Worm (Caenorhabditis elegans) whole organism, midembryonic: ENCODE results near the gene eyg-1.
"Not testable (repeated sequence)": the region's sequence is repeated elsewhere in the genome, so short reads cannot be mapped to it uniquely, and the experiment has no call there.

Experiments used
- T22C8.4 ChIP-seq: fragments of 200-800 bp; sonication (Bioruptor generic); IDR thresholded peaks from 2 replicates; pipeline ENCODE4 v1.3.6; 2022; ENCODE audit warnings: missing genetic modification characterization, missing compliant biosample characterization
- cog-1 ChIP-seq: sonication (generic microtip); optimal IDR thresholded peaks from 2 replicates; lab custom pipeline; 2016; ENCODE audit warnings: missing genetic modification characterization, missing compliant biosample characterization
- flt-1 ChIP-seq: fragments of 200-800 bp; sonication (Bioruptor generic); IDR thresholded peaks from 2 replicates; pipeline ENCODE4 v1.3.6; 2022; ENCODE audit warnings: missing genetic modification characterization, missing compliant biosample characterization
- klf-2 ChIP-seq: fragments of 200-800 bp; sonication (Bioruptor generic); conservative IDR thresholded peaks from 2 replicates; pipeline ENCODE4 v1.3.6; 2022; ENCODE audit warnings: missing genetic modification reagents, missing genetic modification characterization, missing compliant biosample characterization
- med-1 ChIP-seq: sonication (generic microtip); optimal IDR thresholded peaks from 2 replicates; lab custom pipeline; 2017; ENCODE audit warnings: missing genetic modification characterization, mild to moderate bottlenecking, missing compliant biosample characterization, antibody characterized with exemption, missing genetic modification reagents; ENCODE audit not compliant: insufficient read depth
- ref-1 ChIP-seq: fragments of 200-800 bp; sonication (Bioruptor generic); conservative IDR thresholded peaks from 2 replicates; pipeline ENCODE4 v1.3.6; 2022; ENCODE audit warnings: missing genetic modification reagents, missing genetic modification characterization, missing compliant biosample characterization
- tab-1 ChIP-seq: fragments of 200-800 bp; sonication (Bioruptor generic); IDR thresholded peaks from 2 replicates; pipeline ENCODE4 v1.3.6; 2022; ENCODE audit warnings: missing genetic modification characterization, missing compliant biosample characterization
- ztf-23 ChIP-seq: fragments of 200-800 bp; sonication (Bioruptor generic); IDR thresholded peaks from 2 replicates; pipeline ENCODE4 v1.3.6; 2022; ENCODE audit warnings: missing genetic modification reagents, missing genetic modification characterization, missing compliant biosample characterization
- ztf-29 ChIP-seq: fragments of 200-800 bp; sonication (Bioruptor generic); IDR thresholded peaks from 2 replicates; pipeline ENCODE4 v1.3.6; 2022; ENCODE audit warnings: missing genetic modification reagents, missing genetic modification characterization, missing compliant biosample characterization

eyg-1 gene

ce11 chrII:9827852-9828251 is at the start of gene eyg-1:
eyg-1 (minus strand) TSS chrII:9827952.
- TF ChIP-seq ztf-23 (no peak), T22C8.4 (GFP tag; lab: Robert Waterston, UW) (no peak), med-1 (GFP tag; lab: Kevin White, UChicago) (no peak), klf-2 (GFP tag; lab: Robert Waterston, UW) (no peak), cog-1 (tag; lab: Kevin White, UChicago) (no peak), flt-1 (GFP tag; lab: Robert Waterston, UW) (no peak), ref-1 (GFP tag; lab: Robert Waterston, UW) (no peak), ztf-29 (GFP tag; lab: Robert Waterston, UW) (no peak), tab-1 (GFP tag; lab: Robert Waterston, UW) (no peak)

- no peak for TF ChIP-seq ztf-29 (GFP tag; lab: Robert Waterston, UW)
- TF ChIP-seq klf-2 (GFP tag; lab: Robert Waterston, UW): no peak
- no peak for TF ChIP-seq ztf-23
- TF ChIP-seq med-1 (GFP tag; lab: Kevin White, UChicago): no peak
- no peak for TF ChIP-seq flt-1 (GFP tag; lab: Robert Waterston, UW)
- no peak for TF ChIP-seq ref-1 (GFP tag; lab: Robert Waterston, UW)
- no peak for TF ChIP-seq tab-1 (GFP tag; lab: Robert Waterston, UW)
- TF ChIP-seq cog-1 (tag; lab: Kevin White, UChicago): no peak
- TF ChIP-seq T22C8.4 (GFP tag; lab: Robert Waterston, UW): no peak
Measured at ce11 chrII:9874508-9875229, 46.9 kb upstream of the eyg-1 start, which contains the start of the genes chil-2 and ctsa-3.2. chil-2 (minus strand) TSS chrII:9874608. ctsa-3.2 (plus strand) TSS chrII:9875179.

- TF ChIP-seq ztf-29 (GFP tag; lab: Robert Waterston, UW) (no peak), ztf-23 (no peak), tab-1 (GFP tag; lab: Robert Waterston, UW) (no peak), med-1 (GFP tag; lab: Kevin White, UChicago) (no peak), klf-2 (GFP tag; lab: Robert Waterston, UW) (no peak), T22C8.4 (GFP tag; lab: Robert Waterston, UW) (no peak)
Measured at ce11 chrII:9872961-9873360, 45.2 kb upstream of the eyg-1 start, which contains the start of gene chil-8. chil-8 (minus strand) TSS chrII:9873061.

- TF ChIP-seq med-1 (GFP tag; lab: Kevin White, UChicago) (no peak), ztf-23 (no peak), klf-2 (GFP tag; lab: Robert Waterston, UW) (no peak), cog-1 (tag; lab: Kevin White, UChicago) (no peak), T22C8.4 (GFP tag; lab: Robert Waterston, UW) (no peak), tab-1 (GFP tag; lab: Robert Waterston, UW) (no peak), ztf-29 (GFP tag; lab: Robert Waterston, UW) (no peak)
Measured at ce11 chrII:9871061-9871460, 43.3 kb upstream of the eyg-1 start, which contains the start of gene chil-7. chil-7 (minus strand) TSS chrII:9871172.

- TF ChIP-seq flt-1 (GFP tag; lab: Robert Waterston, UW) (no peak), ref-1 (GFP tag; lab: Robert Waterston, UW) (no peak), med-1 (GFP tag; lab: Kevin White, UChicago) (no peak), ztf-29 (GFP tag; lab: Robert Waterston, UW) (no peak), klf-2 (GFP tag; lab: Robert Waterston, UW) (no peak), T22C8.4 (GFP tag; lab: Robert Waterston, UW) (no peak), tab-1 (GFP tag; lab: Robert Waterston, UW) (no peak), ztf-23 (no peak), cog-1 (tag; lab: Kevin White, UChicago) (no peak)
Measured at ce11 chrII:9868698-9869097, 40.9 kb upstream of the eyg-1 start, which contains the start of gene old-1. old-1 (minus strand) TSS chrII:9868747.

ce11 chrII:9868207-9868606 is 40.5 kb upstream of the eyg-1 start:
- no peak for TF ChIP-seq med-1 (GFP tag; lab: Kevin White, UChicago)
- no peak for TF ChIP-seq flt-1 (GFP tag; lab: Robert Waterston, UW)
- no peak for TF ChIP-seq cog-1 (tag; lab: Kevin White, UChicago)
- TF ChIP-seq ref-1 (GFP tag; lab: Robert Waterston, UW): no peak
- no peak for TF ChIP-seq tab-1 (GFP tag; lab: Robert Waterston, UW)
- no peak for TF ChIP-seq ztf-23
- TF ChIP-seq klf-2 (GFP tag; lab: Robert Waterston, UW): no peak
- TF ChIP-seq T22C8.4 (GFP tag; lab: Robert Waterston, UW): no peak
- no peak for TF ChIP-seq ztf-29 (GFP tag; lab: Robert Waterston, UW)

ce11 chrII:9866378-9866777 is 38.6 kb upstream of the eyg-1 start, which contains the start of gene chil-1:
chil-1 (minus strand) TSS chrII:9866478.
- TF ChIP-seq med-1 (GFP tag; lab: Kevin White, UChicago); tab-1 (GFP tag; lab: Robert Waterston, UW); klf-2 (GFP tag; lab: Robert Waterston, UW): not testable (repeated sequence)

- TF ChIP-seq cog-1 (tag; lab: Kevin White, UChicago) (no peak), T22C8.4 (GFP tag; lab: Robert Waterston, UW) (no peak), flt-1 (GFP tag; lab: Robert Waterston, UW) (no peak), ref-1 (GFP tag; lab: Robert Waterston, UW) (no peak), klf-2 (GFP tag; lab: Robert Waterston, UW) (no peak), tab-1 (GFP tag; lab: Robert Waterston, UW) (no peak), ztf-29 (GFP tag; lab: Robert Waterston, UW) (no peak), med-1 (GFP tag; lab: Kevin White, UChicago) (no peak), ztf-23 (no peak)
Measured at ce11 chrII:9862147-9862546, 34.4 kb upstream of the eyg-1 start, which contains the start of gene C08H9.18. C08H9.18 (minus strand) TSS chrII:9862247.

ce11 chrII:9861394-9861793 is 33.6 kb upstream of the eyg-1 start, which contains the start of gene chil-3:
chil-3 (minus strand) TSS chrII:9861494.
- TF ChIP-seq T22C8.4 (GFP tag; lab: Robert Waterston, UW) (no peak), klf-2 (GFP tag; lab: Robert Waterston, UW) (no peak), cog-1 (tag; lab: Kevin White, UChicago) (no peak)
